Fruit fly (Drosophila melanogaster) Kc167 (cell line): Measurements from ENCODE around the gene Unc-115b.

ENCODE experiments used
- Myc ChIP-seq: fragments of >200 bp; optimal IDR thresholded peaks from 2 replicates; lab custom pipeline; 2017; ENCODE audit warnings: missing external identifiers
- Sin3A ChIP-seq: fragments of >200 bp; optimal IDR thresholded peaks from 2 replicates; lab custom pipeline; 2018; ENCODE audit warnings: missing external identifiers
- h ChIP-seq: fragments of >200 bp; optimal IDR thresholded peaks from 3 replicates; lab custom pipeline; 2018; ENCODE audit warnings: missing external identifiers
- insv ChIP-seq: fragments of >200 bp; optimal IDR thresholded peaks from 3 replicates; lab custom pipeline; 2018; ENCODE audit warnings: missing external identifiers
- psq ChIP-seq: fragments of >200 bp; optimal IDR thresholded peaks from 2 replicates; lab custom pipeline; 2017; ENCODE audit warnings: missing external identifiers
- ttk ChIP-seq: sonication (Bioruptor generic); optimal IDR thresholded peaks from 2 replicates; lab custom pipeline; 2017; ENCODE audit warnings: missing external identifiers

The Unc-115b gene

dm6 chr3R:9674196-9674693 lies 18.3 kb downstream of the Unc-115b start, which contains the start of gene Dhc1:
Dhc1 (minus strand) TSS chr3R:9674643.
- no peak for TF ChIP-seq psq (lab: Kevin White, UChicago)
- TF ChIP-seq insv (lab: Kevin White, UChicago): no peak
- TF ChIP-seq h (lab: Kevin White, UChicago): no peak
- no peak for TF ChIP-seq ttk (lab: Kevin White, UChicago)
- TF ChIP-seq Sin3A (lab: Kevin White, UChicago): no peak
- no peak for TF ChIP-seq Myc (lab: Kevin White, UChicago)

- no peak for TF ChIP-seq Sin3A (lab: Kevin White, UChicago)
- TF ChIP-seq ttk (lab: Kevin White, UChicago): no peak
- no peak for TF ChIP-seq insv (lab: Kevin White, UChicago)
- TF ChIP-seq psq (lab: Kevin White, UChicago): no peak
- TF ChIP-seq h (lab: Kevin White, UChicago): no peak
- TF ChIP-seq Myc (lab: Kevin White, UChicago): no peak
Measured at dm6 chr3R:9673207-9673606, 19.4 kb downstream of the Unc-115b start.

dm6 chr3R:9665405-9665804 lies 27.2 kb downstream of the Unc-115b start:
- TF ChIP-seq Sin3A (lab: Kevin White, UChicago): no peak
- TF ChIP-seq insv (lab: Kevin White, UChicago): no peak
- no peak for TF ChIP-seq h (lab: Kevin White, UChicago)
- TF ChIP-seq ttk (lab: Kevin White, UChicago): no peak
- TF ChIP-seq Myc (lab: Kevin White, UChicago): no peak
- TF ChIP-seq psq (lab: Kevin White, UChicago): no peak

- no peak for TF ChIP-seq Myc (lab: Kevin White, UChicago)
- no peak for TF ChIP-seq ttk (lab: Kevin White, UChicago)
- TF ChIP-seq Sin3A (lab: Kevin White, UChicago): no peak
- TF ChIP-seq insv (lab: Kevin White, UChicago): no peak
- TF ChIP-seq psq (lab: Kevin White, UChicago): no peak
- TF ChIP-seq h (lab: Kevin White, UChicago): no peak
Measured at dm6 chr3R:9646104-9646707, 46.4 kb downstream of the Unc-115b start, which contains the start of gene Fst. Fst (minus strand) TSS chr3R:9646154.

dm6 chr3R:9644620-9645019 lies 48.0 kb downstream of the Unc-115b start:
- TF ChIP-seq ttk (lab: Kevin White, UChicago) (no peak), h (lab: Kevin White, UChicago) (no peak), insv (lab: Kevin White, UChicago) (no peak), psq (lab: Kevin White, UChicago) (no peak), Sin3A (lab: Kevin White, UChicago) (no peak), Myc (lab: Kevin White, UChicago) (no peak)

- no peak for TF ChIP-seq psq (lab: Kevin White, UChicago)
- TF ChIP-seq Myc (lab: Kevin White, UChicago): no peak
- no peak for TF ChIP-seq h (lab: Kevin White, UChicago)
- TF ChIP-seq ttk (lab: Kevin White, UChicago): no peak
- no peak for TF ChIP-seq insv (lab: Kevin White, UChicago)
- TF ChIP-seq Sin3A (lab: Kevin White, UChicago): no peak
Measured at dm6 chr3R:9643977-9644376, 48.6 kb downstream of the Unc-115b start.

dm6 chr3R:9640313-9640712 lies 52.3 kb downstream of the Unc-115b start:
- TF ChIP-seq Myc (lab: Kevin White, UChicago) (no peak), h (lab: Kevin White, UChicago) (no peak), Sin3A (lab: Kevin White, UChicago) (no peak), ttk (lab: Kevin White, UChicago) (no peak), psq (lab: Kevin White, UChicago) (no peak), insv (lab: Kevin White, UChicago) (no peak)

- TF ChIP-seq psq (lab: Kevin White, UChicago) (no peak), Sin3A (lab: Kevin White, UChicago) (no peak), ttk (lab: Kevin White, UChicago) (no peak), insv (lab: Kevin White, UChicago) (no peak), h (lab: Kevin White, UChicago) (no peak), Myc (lab: Kevin White, UChicago) (no peak)
Measured at dm6 chr3R:9637882-9638281, 54.7 kb downstream of the Unc-115b start, which contains the start of gene Dh44. Dh44 (plus strand) TSS chr3R:9638182.

dm6 chr3R:9637361-9637760 lies 55.2 kb downstream of the Unc-115b start, which contains the start of gene Scm:
Scm (minus strand) TSS chr3R:9637611.
- TF ChIP-seq Sin3A (lab: Kevin White, UChicago): no peak
- no peak for TF ChIP-seq h (lab: Kevin White, UChicago)
- TF ChIP-seq psq (lab: Kevin White, UChicago): no peak
- no peak for TF ChIP-seq insv (lab: Kevin White, UChicago)
- TF ChIP-seq Myc (lab: Kevin White, UChicago): no peak
- no peak for TF ChIP-seq ttk (lab: Kevin White, UChicago)
